Fruit fly (Drosophila melanogaster) whole organism, embryonic: ENCODE data around the gene Cda5.

Experiments used
- Asciz ChIP-seq: fragments of 200-800 bp; sonication (Bioruptor generic); optimal IDR thresholded peaks from 2 replicates; lab custom pipeline; 2017; ENCODE audit warnings: missing biosample characterization, mild to moderate bottlenecking, missing genetic modification characterization, missing genetic modification reagents
- Awh ChIP-seq: fragments of 200-800 bp; sonication (Bioruptor generic); IDR thresholded peaks from 2 replicates; pipeline ENCODE4, ENCODE4 v1.3.6; 2022; ENCODE audit warnings: missing biosample characterization, missing genetic modification characterization
- B-H1 ChIP-seq: fragments of 200-800 bp; sonication (Bioruptor generic); IDR thresholded peaks from 3 replicates; pipeline ENCODE4 v1.3.6; 2022; ENCODE audit warnings: missing biosample characterization, missing genetic modification characterization
- BtbVII ChIP-seq: fragments of 200-800 bp; sonication (Bioruptor generic); optimal IDR thresholded peaks from 3 replicates; lab custom pipeline; 2017; ENCODE audit warnings: missing biosample characterization, mild to moderate bottlenecking, missing genetic modification characterization
- CG11695 ChIP-seq: fragments of 200-800 bp; sonication (Bioruptor generic); IDR thresholded peaks from 3 replicates; pipeline ENCODE4 v1.3.6; 2022; ENCODE audit warnings: missing biosample characterization, missing genetic modification characterization
- CG12104 ChIP-seq: fragments of 200-800 bp; sonication (Bioruptor generic); optimal IDR thresholded peaks from 3 replicates; lab custom pipeline; 2016; ENCODE audit warnings: missing biosample characterization, missing genetic modification characterization
- CG12391 ChIP-seq: fragments of 200-800 bp; sonication (Bioruptor generic); optimal IDR thresholded peaks from 3 replicates; lab custom pipeline; 2018; ENCODE audit warnings: missing biosample characterization, mild to moderate bottlenecking, missing genetic modification characterization, moderate library complexity
- CG14050 ChIP-seq: fragments of 200-800 bp; sonication (Bioruptor generic); IDR thresholded peaks from 3 replicates; pipeline ENCODE4 v1.3.6; 2022; ENCODE audit warnings: missing biosample characterization, missing genetic modification characterization
- CG14667 ChIP-seq: fragments of 200-800 bp; sonication (Bioruptor generic); IDR thresholded peaks from 2 replicates; pipeline ENCODE4 v1.3.6; 2022; ENCODE audit warnings: missing biosample characterization, missing genetic modification characterization
- CG14860 ChIP-seq: fragments of 200-800 bp; sonication (Bioruptor generic); IDR thresholded peaks from 3 replicates; pipeline ENCODE4 v1.3.6; 2022; ENCODE audit warnings: missing biosample characterization, missing genetic modification characterization; ENCODE audit not compliant: partially characterized antibody
- CG15479 ChIP-seq: fragments of 200-800 bp; sonication (Bioruptor generic); optimal IDR thresholded peaks from 3 replicates; lab custom pipeline; 2019; ENCODE audit warnings: missing biosample characterization, mild to moderate bottlenecking, missing genetic modification characterization, moderate library complexity
- CG15696 ChIP-seq: fragments of 200-800 bp; sonication (Bioruptor generic); optimal IDR thresholded peaks from 2 replicates; lab custom pipeline; 2019; ENCODE audit warnings: missing biosample characterization, mild to moderate bottlenecking, missing genetic modification characterization, moderate library complexity
- CG16815 ChIP-seq: fragments of 200-800 bp; sonication (Bioruptor generic); optimal IDR thresholded peaks from 3 replicates; lab custom pipeline; 2017; ENCODE audit warnings: missing biosample characterization, mild to moderate bottlenecking, missing genetic modification characterization
- CG17802 ChIP-seq: fragments of 200-800 bp; sonication (Bioruptor generic); optimal IDR thresholded peaks from 2 replicates; lab custom pipeline; 2018; ENCODE audit warnings: missing biosample characterization, mild to moderate bottlenecking, missing genetic modification characterization, moderate library complexity
- CG17829 ChIP-seq: fragments of 200-800 bp; optimal IDR thresholded peaks from 2 replicates; lab custom pipeline; 2019; ENCODE audit warnings: missing biosample characterization, mild to moderate bottlenecking, missing genetic modification characterization, moderate library complexity
- CG34224 ChIP-seq: fragments of 200-800 bp; sonication (Bioruptor generic); IDR thresholded peaks from 3 replicates; pipeline ENCODE4 v1.3.6; 2022; ENCODE audit warnings: missing biosample characterization, missing genetic modification characterization; ENCODE audit not compliant: partially characterized antibody
- CG5180 ChIP-seq: fragments of 200-800 bp; sonication (Bioruptor generic); optimal IDR thresholded peaks from 3 replicates; lab custom pipeline; 2017; ENCODE audit warnings: missing biosample characterization, missing genetic modification characterization, mild to moderate bottlenecking, moderate library complexity, missing genetic modification reagents
- CG5245 ChIP-seq: fragments of 200-800 bp; sonication (Bioruptor generic); optimal IDR thresholded peaks from 3 replicates; lab custom pipeline; 2016; ENCODE audit warnings: missing biosample characterization, missing genetic modification characterization
- CG7928 ChIP-seq: fragments of 200-800 bp; sonication (Bioruptor generic); optimal IDR thresholded peaks from 2 replicates; lab custom pipeline; 2017; ENCODE audit warnings: missing biosample characterization, mild to moderate bottlenecking, missing genetic modification characterization
- CG7963 ChIP-seq: fragments of 200-800 bp; sonication (Bioruptor generic); IDR thresholded peaks from 3 replicates; pipeline ENCODE4 v1.3.6; 2022; ENCODE audit warnings: missing biosample characterization, missing genetic modification characterization; ENCODE audit not compliant: partially characterized antibody
- CG8290 ChIP-seq, 3 experiments: fragments of 200-800 bp; sonication (Bioruptor generic); optimal IDR thresholded peaks; 2 replicates each; lab custom pipeline; 2016 to 2019; ENCODE audit warnings: missing biosample characterization in 3 of 3, missing genetic modification characterization in 3 of 3, mild to moderate bottlenecking in 2 of 3, moderate library complexity in 1 of 3
- CG9609 ChIP-seq: fragments of 200-800 bp; sonication (Bioruptor generic); optimal IDR thresholded peaks from 3 replicates; lab custom pipeline; 2016; ENCODE audit warnings: missing biosample characterization, missing genetic modification characterization
- D19B ChIP-seq: fragments of 200-800 bp; sonication (Bioruptor generic); optimal IDR thresholded peaks from 2 replicates; lab custom pipeline; 2017; ENCODE audit warnings: missing biosample characterization, mild to moderate bottlenecking, missing genetic modification characterization
- HHEX ChIP-seq: fragments of 200-800 bp; sonication (Bioruptor generic); optimal IDR thresholded peaks from 3 replicates; lab custom pipeline; 2017; ENCODE audit warnings: missing biosample characterization, mild to moderate bottlenecking, missing genetic modification characterization, missing genetic modification reagents
- HLHmδ ChIP-seq: fragments of 200-800 bp; sonication (Bioruptor generic); optimal IDR thresholded peaks from 2 replicates; lab custom pipeline; 2018; ENCODE audit warnings: missing biosample characterization, mild to moderate bottlenecking, missing genetic modification characterization, moderate library complexity
- Hey ChIP-seq: fragments of 200-800 bp; sonication (Bioruptor generic); optimal IDR thresholded peaks from 3 replicates; lab custom pipeline; 2018; ENCODE audit warnings: missing biosample characterization, mild to moderate bottlenecking, missing genetic modification characterization
- Hmx ChIP-seq: fragments of 200-800 bp; sonication (Bioruptor generic); optimal IDR thresholded peaks from 2 replicates; lab custom pipeline; 2016; ENCODE audit warnings: missing biosample characterization, missing genetic modification characterization
- Jarid2 ChIP-seq: fragments of 200-800 bp; sonication (Bioruptor generic); optimal IDR thresholded peaks from 3 replicates; lab custom pipeline; 2017; ENCODE audit warnings: mild to moderate bottlenecking, missing biosample characterization, missing genetic modification reagents, missing genetic modification characterization
- Mes4 ChIP-seq: fragments of 200-800 bp; sonication (Bioruptor generic); optimal IDR thresholded peaks from 2 replicates; lab custom pipeline; 2016; ENCODE audit warnings: missing biosample characterization, missing genetic modification characterization
- Rfx ChIP-seq: fragments of 200-800 bp; sonication (Bioruptor generic); IDR thresholded peaks from 2 replicates; pipeline ENCODE4 v1.3.6; 2022; ENCODE audit warnings: missing biosample characterization, missing genetic modification characterization
- Spps ChIP-seq: fragments of 200-800 bp; sonication (Bioruptor generic); optimal IDR thresholded peaks from 2 replicates; lab custom pipeline; 2018; ENCODE audit warnings: missing biosample characterization, mild to moderate bottlenecking, missing genetic modification characterization
- Sry-δ ChIP-seq: fragments of 200-800 bp; sonication (Bioruptor generic); optimal IDR thresholded peaks from 2 replicates; lab custom pipeline; 2016; ENCODE audit warnings: missing biosample characterization, missing genetic modification characterization
- al ChIP-seq: fragments of 200-800 bp; sonication (Bioruptor generic); IDR thresholded peaks from 2 replicates; pipeline ENCODE4 v1.3.6; 2022; ENCODE audit warnings: missing biosample characterization, missing genetic modification characterization
- ara ChIP-seq: fragments of 200-800 bp; sonication (Bioruptor generic); IDR thresholded peaks from 2 replicates; pipeline ENCODE4 v1.3.6; 2022; ENCODE audit warnings: missing biosample characterization, missing genetic modification characterization
- chif ChIP-seq, 2 experiments: fragments of 200-800 bp; sonication (Bioruptor generic); optimal IDR thresholded peaks; 3 replicates each; lab custom pipeline; 2016; ENCODE audit warnings: missing biosample characterization in 2 of 2, missing genetic modification characterization in 2 of 2
- dan ChIP-seq: fragments of 200-800 bp; sonication (Bioruptor generic); IDR thresholded peaks from 2 replicates; pipeline ENCODE4 v1.3.6; 2022; ENCODE audit warnings: missing biosample characterization, missing genetic modification characterization
- dmrt11E ChIP-seq: fragments of 200-800 bp; sonication (Bioruptor generic); optimal IDR thresholded peaks from 3 replicates; lab custom pipeline; 2018; ENCODE audit warnings: missing biosample characterization, mild to moderate bottlenecking, missing genetic modification characterization, moderate library complexity
- ewg ChIP-seq: fragments of 200-800 bp; sonication (Bioruptor generic); optimal IDR thresholded peaks from 3 replicates; lab custom pipeline; 2017; ENCODE audit warnings: mild to moderate bottlenecking, missing biosample characterization, missing genetic modification reagents, missing genetic modification characterization
- ftz-f1 ChIP-seq: fragments of 200-800 bp; sonication (Bioruptor generic); optimal IDR thresholded peaks from 2 replicates; lab custom pipeline; 2016; ENCODE audit warnings: missing biosample characterization, missing genetic modification characterization
- ham ChIP-seq: fragments of 200-800 bp; sonication (Bioruptor generic); IDR thresholded peaks from 2 replicates; pipeline ENCODE4 v1.3.6; 2022; ENCODE audit warnings: missing biosample characterization, missing genetic modification characterization
- jing ChIP-seq: fragments of 200-800 bp; sonication (Bioruptor generic); optimal IDR thresholded peaks from 2 replicates; lab custom pipeline; 2018; ENCODE audit warnings: missing biosample characterization, mild to moderate bottlenecking, missing genetic modification characterization
- mld ChIP-seq: fragments of 200-800 bp; sonication (Bioruptor generic); IDR thresholded peaks from 3 replicates; pipeline ENCODE4 v1.3.6; 2022; ENCODE audit warnings: missing biosample characterization, missing genetic modification characterization; ENCODE audit not compliant: partially characterized antibody
- nmo ChIP-seq: fragments of 200-800 bp; sonication (Bioruptor generic); optimal IDR thresholded peaks from 2 replicates; lab custom pipeline; 2018; ENCODE audit warnings: missing biosample characterization, mild to moderate bottlenecking, missing genetic modification characterization, moderate library complexity
- pros ChIP-seq: fragments of 200-800 bp; sonication (Bioruptor generic); optimal IDR thresholded peaks from 3 replicates; lab custom pipeline; 2019; ENCODE audit warnings: missing biosample characterization, mild to moderate bottlenecking, missing genetic modification characterization, moderate library complexity
- ro ChIP-seq: fragments of 200-800 bp; sonication (Bioruptor generic); IDR thresholded peaks from 2 replicates; pipeline ENCODE4 v1.3.6; 2022; ENCODE audit warnings: missing biosample characterization, missing genetic modification characterization
- schlank ChIP-seq: fragments of 200-800 bp; sonication (Bioruptor generic); optimal IDR thresholded peaks from 2 replicates; lab custom pipeline; 2018; ENCODE audit warnings: missing biosample characterization, mild to moderate bottlenecking, missing genetic modification characterization
- sens ChIP-seq: fragments of 200-800 bp; sonication (Bioruptor generic); peaks from one replicate; lab custom pipeline; 2016; ENCODE audit warnings: missing biosample characterization, missing genetic modification characterization
- seq ChIP-seq: fragments of 200-800 bp; sonication (Bioruptor generic); IDR thresholded peaks from 2 replicates; pipeline ENCODE4 v1.3.6; 2022; ENCODE audit warnings: missing biosample characterization, missing genetic modification characterization
- trh ChIP-seq: fragments of 200-800 bp; sonication (Bioruptor generic); optimal IDR thresholded peaks from 2 replicates; lab custom pipeline; 2016; ENCODE audit warnings: missing biosample characterization, missing genetic modification characterization
- wdn ChIP-seq: fragments of 200-800 bp; sonication (Bioruptor generic); IDR thresholded peaks from 2 replicates; pipeline ENCODE4 v1.3.6; 2022; ENCODE audit warnings: missing biosample characterization, missing genetic modification characterization
- zen ChIP-seq: fragments of 200-800 bp; sonication (Bioruptor generic); optimal IDR thresholded peaks from 3 replicates; lab custom pipeline; 2018; ENCODE audit warnings: missing biosample characterization, mild to moderate bottlenecking, missing genetic modification characterization, moderate library complexity

Gene Cda5

dm6 chr2L:114429-114828 lies 49.2 kb upstream of the Cda5 start, which contains the start of gene ND-15 (continued):
- TF ChIP-seq CG14860 (GFP tag; lab: Robert Waterston, UW) (peak; percentile 55), CG16815 (GFP tag; lab: Kevin White, UChicago) (no peak), HLHmδ (GFP tag; lab: Kevin White, UChicago) (no peak), zen (no peak), CG9609 (GFP tag; lab: Kevin White, UChicago) (no peak), Asciz (no peak), CG12104 (GFP tag; lab: Kevin White, UChicago) (no peak), CG34224 (GFP tag; lab: Robert Waterston, UW) (peak; percentile 76), ara (GFP tag; lab: Robert Waterston, UW) (no peak), Hey (tag; lab: Kevin White, UChicago) (no peak), CG17829 (no peak), ftz-f1 (GFP tag; lab: Kevin White, UChicago) (no peak), Hmx (no peak), CG8290 (GFP tag; optimal IDR thresholded peaks at IDR 0.05; lab: Kevin White, UChicago) (no peak), CG8290 (tag; optimal IDR thresholded peaks at IDR 0.05; lab: Kevin White, UChicago) (peak in 1 of 2 experiments; percentile 20), CG7963 (GFP tag; lab: Robert Waterston, UW) (peak; percentile 43; the same call in 1 of the 3 replicates), ro (GFP tag; lab: Robert Waterston, UW) (no peak), CG17802 (no peak), Awh (GFP tag; lab: Robert Waterston, UW) (no peak), Rfx (GFP tag; lab: Robert Waterston, UW) (peak; percentile 17; the same call in 1 of the 2 replicates), CG11695 (GFP tag; lab: Robert Waterston, UW) (no peak), B-H1 (GFP tag; lab: Robert Waterston, UW) (no peak), al (GFP tag; lab: Robert Waterston, UW) (no peak), CG15479 (GFP tag; lab: Kevin White, UChicago) (peak; percentile 50), sens (GFP tag; lab: Kevin White, UChicago) (peak; percentile 71), CG12391 (no peak), CG14050 (GFP tag; lab: Robert Waterston, UW) (no peak), HHEX (GFP tag; lab: Kevin White, UChicago) (no peak), chif (GFP tag; optimal IDR thresholded peaks at IDR 0.05; lab: Kevin White, UChicago) (no peak), mld (GFP tag; lab: Robert Waterston, UW) (peak; percentile 69; the same call in 2 of the 3 replicates), jing (GFP tag; lab: Kevin White, UChicago) (no peak), CG7928 (peak; percentile 19), CG14667 (no peak), D19B (GFP tag; lab: Kevin White, UChicago) (no peak), schlank (no peak), pros (no peak), Spps (tag; lab: Kevin White, UChicago) (no peak), CG15696 (tag; lab: Kevin White, UChicago) (no peak), ham (GFP tag; lab: Robert Waterston, UW) (no peak), trh (GFP tag; lab: Kevin White, UChicago) (no peak), Sry-δ (peak; percentile 79), wdn (GFP tag; lab: Robert Waterston, UW) (no peak), BtbVII (GFP tag; lab: Kevin White, UChicago) (no peak), ewg (GFP tag; lab: Kevin White, UChicago) (peak; percentile 65), dan (GFP tag; lab: Robert Waterston, UW) (no peak), seq (GFP tag; lab: Robert Waterston, UW) (no peak), dmrt11E (tag; lab: Kevin White, UChicago) (no peak), CG5180 (no peak), Jarid2 (GFP tag; lab: Kevin White, UChicago) (no peak), Mes4 (GFP tag; lab: Kevin White, UChicago) (no peak), CG5245 (no peak), nmo (no peak)
